Fruit fly (Drosophila melanogaster) whole organism, embryonic: ENCODE data around the gene CG7627.

Experiments used
- B-H2 ChIP-seq: fragments of 200-800 bp; sonication (Bioruptor generic); optimal IDR thresholded peaks from 2 replicates; lab custom pipeline; 2018; ENCODE audit warnings: missing biosample characterization, mild to moderate bottlenecking, missing genetic modification characterization
- Blimp-1 ChIP-seq: fragments of 200-800 bp; sonication (Bioruptor generic); optimal IDR thresholded peaks from 3 replicates; lab custom pipeline; 2018; ENCODE audit warnings: missing biosample characterization, missing genetic modification characterization, mild to moderate bottlenecking, moderate library complexity, missing genetic modification reagents
- CG10267 ChIP-seq: fragments of 200-800 bp; sonication (Bioruptor generic); optimal IDR thresholded peaks from 2 replicates; lab custom pipeline; 2018; ENCODE audit warnings: missing biosample characterization, mild to moderate bottlenecking, missing genetic modification characterization, moderate library complexity
- CG15514 ChIP-seq: fragments of 200-800 bp; sonication (Bioruptor generic); optimal IDR thresholded peaks from 3 replicates; lab custom pipeline; 2017; ENCODE audit warnings: missing biosample characterization, missing genetic modification characterization, mild to moderate bottlenecking, moderate library complexity, missing genetic modification reagents
- CG1603 ChIP-seq: fragments of 200-800 bp; sonication (Bioruptor generic); optimal IDR thresholded peaks from 2 replicates; lab custom pipeline; 2019; ENCODE audit warnings: missing biosample characterization, mild to moderate bottlenecking, missing genetic modification characterization, moderate library complexity
- CG16813 ChIP-seq: fragments of 200-800 bp; sonication (Bioruptor generic); IDR thresholded peaks from 3 replicates; pipeline ENCODE4 v1.3.6; 2022; ENCODE audit warnings: missing biosample characterization, missing genetic modification characterization; ENCODE audit not compliant: partially characterized antibody
- CG16863 ChIP-seq: fragments of 200-800 bp; sonication (Bioruptor generic); optimal IDR thresholded peaks from 3 replicates; lab custom pipeline; 2016; ENCODE audit warnings: missing biosample characterization, missing genetic modification characterization
- CG17361 ChIP-seq: fragments of 200-800 bp; sonication (Bioruptor generic); IDR thresholded peaks from 3 replicates; pipeline ENCODE4 v1.3.6; 2022; ENCODE audit warnings: missing biosample characterization, missing genetic modification characterization
- CG1832 ChIP-seq: fragments of 200-800 bp; sonication (Bioruptor generic); optimal IDR thresholded peaks from 2 replicates; lab custom pipeline; 2017; ENCODE audit warnings: missing biosample characterization, mild to moderate bottlenecking, missing genetic modification characterization, inconsistent platforms
- CG18599 ChIP-seq: fragments of 200-800 bp; sonication (Bioruptor generic); optimal IDR thresholded peaks from 3 replicates; lab custom pipeline; 2017; ENCODE audit warnings: missing biosample characterization, missing genetic modification characterization, mild to moderate bottlenecking, moderate library complexity, missing genetic modification reagents
- CG2129 ChIP-seq: fragments of 200-800 bp; sonication (Bioruptor generic); IDR thresholded peaks from 2 replicates; pipeline ENCODE4 v1.3.6; 2022; ENCODE audit warnings: missing biosample characterization, missing genetic modification characterization; ENCODE audit not compliant: partially characterized antibody
- CG2712 ChIP-seq: fragments of 200-800 bp; optimal IDR thresholded peaks from 3 replicates; lab custom pipeline; 2019; ENCODE audit warnings: missing biosample characterization, mild to moderate bottlenecking, missing genetic modification characterization, moderate library complexity
- CG34376 ChIP-seq: fragments of 200-800 bp; sonication (Bioruptor generic); optimal IDR thresholded peaks from 2 replicates; lab custom pipeline; 2018; ENCODE audit warnings: missing biosample characterization, mild to moderate bottlenecking, missing genetic modification characterization
- CG4424 ChIP-seq: fragments of 200-800 bp; sonication (Bioruptor generic); optimal IDR thresholded peaks from 3 replicates; lab custom pipeline; 2016; ENCODE audit warnings: missing biosample characterization, missing genetic modification characterization
- CG4820 ChIP-seq: fragments of 200-800 bp; sonication (Bioruptor generic); optimal IDR thresholded peaks from 3 replicates; lab custom pipeline; 2016; ENCODE audit warnings: missing biosample characterization, missing genetic modification characterization
- CG9932 ChIP-seq: fragments of 200-800 bp; sonication (Bioruptor generic); IDR thresholded peaks from 2 replicates; pipeline ENCODE4 v1.3.6; 2022; ENCODE audit warnings: missing biosample characterization, missing genetic modification characterization
- Camta ChIP-seq: fragments of 200-800 bp; sonication (Bioruptor generic); optimal IDR thresholded peaks from 2 replicates; lab custom pipeline; 2016; ENCODE audit warnings: missing biosample characterization, missing genetic modification characterization
- D19A ChIP-seq: fragments of 200-800 bp; optimal IDR thresholded peaks from 3 replicates; lab custom pipeline; 2019; ENCODE audit warnings: missing biosample characterization, mild to moderate bottlenecking, missing genetic modification characterization, moderate library complexity
- D19B ChIP-seq: fragments of 200-800 bp; sonication (Bioruptor generic); optimal IDR thresholded peaks from 2 replicates; lab custom pipeline; 2017; ENCODE audit warnings: missing biosample characterization, mild to moderate bottlenecking, missing genetic modification characterization
- Dbx ChIP-seq: fragments of 200-800 bp; sonication (Bioruptor generic); IDR thresholded peaks from 3 replicates; pipeline ENCODE4 v1.3.6; 2022; ENCODE audit warnings: missing biosample characterization, missing genetic modification characterization
- Gug ChIP-seq: fragments of 200-800 bp; sonication (Bioruptor generic); IDR thresholded peaks from 4 replicates; pipeline ENCODE4 v1.3.6; 2022; ENCODE audit warnings: missing biosample characterization, missing genetic modification characterization
- H15 ChIP-seq: fragments of 200-800 bp; sonication (Bioruptor generic); IDR thresholded peaks from 3 replicates; pipeline ENCODE4 v1.3.6; 2022; ENCODE audit warnings: missing biosample characterization, missing genetic modification characterization
- HLH4C ChIP-seq: fragments of 200-800 bp; sonication (Bioruptor generic); IDR thresholded peaks from 3 replicates; pipeline ENCODE4 v1.3.6; 2022; ENCODE audit warnings: missing biosample characterization, missing genetic modification characterization; ENCODE audit not compliant: partially characterized antibody
- Hr3 ChIP-seq: fragments of 200-800 bp; sonication (Bioruptor generic); optimal IDR thresholded peaks from 3 replicates; lab custom pipeline; 2016; ENCODE audit warnings: missing biosample characterization, missing genetic modification characterization
- Hr39 ChIP-seq: fragments of >200 bp; optimal IDR thresholded peaks from 2 replicates; lab custom pipeline; 2017
- MESR4 ChIP-seq: fragments of 200-800 bp; sonication (Bioruptor generic); optimal IDR thresholded peaks from 2 replicates; lab custom pipeline; 2018; ENCODE audit warnings: missing biosample characterization, mild to moderate bottlenecking, missing genetic modification characterization, moderate library complexity
- Med ChIP-seq: fragments of 200-800 bp; sonication (Bioruptor generic); peaks from one replicate; lab custom pipeline; 2016; ENCODE audit warnings: missing biosample characterization, missing genetic modification characterization, mild to moderate bottlenecking, inconsistent platforms, moderate library complexity
- Meics ChIP-seq: fragments of 200-800 bp; sonication (Bioruptor generic); optimal IDR thresholded peaks from 2 replicates; lab custom pipeline; 2017; ENCODE audit warnings: missing biosample characterization, mild to moderate bottlenecking, missing genetic modification characterization
- Poxn ChIP-seq: fragments of 200-800 bp; sonication (Bioruptor generic); IDR thresholded peaks from 2 replicates; pipeline ENCODE4 v1.3.6; 2022; ENCODE audit warnings: missing biosample characterization, missing genetic modification characterization
- Rfx ChIP-seq: fragments of 200-800 bp; sonication (Bioruptor generic); IDR thresholded peaks from 2 replicates; pipeline ENCODE4 v1.3.6; 2022; ENCODE audit warnings: missing biosample characterization, missing genetic modification characterization
- Rx ChIP-seq: fragments of 200-800 bp; sonication (Bioruptor generic); IDR thresholded peaks from 2 replicates; pipeline ENCODE4 v1.3.6; 2022; ENCODE audit warnings: missing biosample characterization, missing genetic modification characterization
- Xrp1 ChIP-seq: fragments of 200-800 bp; sonication (Bioruptor generic); IDR thresholded peaks from 2 replicates; pipeline ENCODE4 v1.3.6; 2022; ENCODE audit warnings: missing biosample characterization, missing genetic modification characterization
- YL-1 ChIP-seq: fragments of 200-800 bp; sonication (Bioruptor generic); optimal IDR thresholded peaks from 3 replicates; lab custom pipeline; 2017; ENCODE audit warnings: missing biosample characterization, mild to moderate bottlenecking, missing genetic modification characterization
- chif ChIP-seq, 2 experiments: fragments of 200-800 bp; sonication (Bioruptor generic); optimal IDR thresholded peaks; 3 replicates each; lab custom pipeline; 2016; ENCODE audit warnings: missing biosample characterization in 2 of 2, missing genetic modification characterization in 2 of 2
- dpn ChIP-seq, 2 experiments: fragments of 200-800 bp; sonication (Bioruptor generic); optimal IDR thresholded peaks; 3 replicates each; lab custom pipeline; 2016; ENCODE audit warnings: missing biosample characterization in 2 of 2, missing genetic modification characterization in 2 of 2
- en ChIP-seq: fragments of 200-800 bp; sonication (Bioruptor generic); optimal IDR thresholded peaks from 2 replicates; lab custom pipeline; 2016; ENCODE audit warnings: missing biosample characterization, missing genetic modification characterization
- esg ChIP-seq: fragments of 200-800 bp; sonication (Bioruptor generic); conservative IDR thresholded peaks from 2 replicates; pipeline ENCODE4 v1.3.6; 2022; ENCODE audit warnings: missing biosample characterization, missing genetic modification characterization
- exex ChIP-seq: fragments of 200-800 bp; sonication (Bioruptor generic); optimal IDR thresholded peaks from 4 replicates; lab custom pipeline; 2018; ENCODE audit warnings: missing biosample characterization, mild to moderate bottlenecking, missing genetic modification characterization, moderate library complexity
- gcm ChIP-seq: fragments of 200-800 bp; sonication (Bioruptor generic); optimal IDR thresholded peaks from 2 replicates; lab custom pipeline; 2019; ENCODE audit warnings: missing biosample characterization, mild to moderate bottlenecking, missing genetic modification characterization, moderate library complexity
- gsb-n ChIP-seq: fragments of 200-800 bp; sonication (Bioruptor generic); optimal IDR thresholded peaks from 3 replicates; lab custom pipeline; 2018; ENCODE audit warnings: missing biosample characterization, mild to moderate bottlenecking, missing genetic modification characterization
- hb ChIP-seq: fragments of 200-800 bp; sonication (Bioruptor generic); IDR thresholded peaks from 3 replicates; pipeline ENCODE4 v1.3.6; 2022; ENCODE audit warnings: missing biosample characterization, missing genetic modification characterization; ENCODE audit not compliant: partially characterized antibody
- hbn ChIP-seq: fragments of 200-800 bp; sonication (Bioruptor generic); IDR thresholded peaks from 2 replicates; pipeline ENCODE4 v1.3.6; 2022; ENCODE audit warnings: missing biosample characterization, missing genetic modification characterization; ENCODE audit not compliant: partially characterized antibody
- lilli ChIP-seq: fragments of 200-800 bp; sonication (Bioruptor generic); optimal IDR thresholded peaks from 3 replicates; lab custom pipeline; 2016; ENCODE audit warnings: missing biosample characterization, missing genetic modification characterization
- nerfin-2 ChIP-seq: fragments of 200-800 bp; sonication (Bioruptor generic); IDR thresholded peaks from 2 replicates; pipeline ENCODE4 v1.3.6; 2022; ENCODE audit warnings: missing biosample characterization, missing genetic modification characterization; ENCODE audit not compliant: partially characterized antibody
- nom ChIP-seq: fragments of 200-800 bp; sonication (Bioruptor generic); optimal IDR thresholded peaks from 2 replicates; lab custom pipeline; 2017; ENCODE audit warnings: missing biosample characterization, missing genetic modification characterization, mild to moderate bottlenecking, moderate library complexity, missing genetic modification reagents
- run ChIP-seq: fragments of 200-800 bp; sonication (Bioruptor generic); optimal IDR thresholded peaks from 3 replicates; lab custom pipeline; 2018; ENCODE audit warnings: missing biosample characterization, mild to moderate bottlenecking, missing genetic modification characterization
- scrt ChIP-seq: fragments of 200-800 bp; sonication (Bioruptor generic); optimal IDR thresholded peaks from 2 replicates; lab custom pipeline; 2018; ENCODE audit warnings: missing biosample characterization, mild to moderate bottlenecking, missing genetic modification characterization, moderate library complexity
- tin ChIP-seq: fragments of 200-800 bp; sonication (Bioruptor generic); optimal IDR thresholded peaks from 3 replicates; lab custom pipeline; 2016; ENCODE audit warnings: missing biosample characterization, missing genetic modification characterization
- tx ChIP-seq: fragments of 200-800 bp; sonication (Bioruptor generic); optimal IDR thresholded peaks from 2 replicates; lab custom pipeline; 2016; ENCODE audit warnings: missing biosample characterization, missing genetic modification characterization

The CG7627 gene

DNA sequence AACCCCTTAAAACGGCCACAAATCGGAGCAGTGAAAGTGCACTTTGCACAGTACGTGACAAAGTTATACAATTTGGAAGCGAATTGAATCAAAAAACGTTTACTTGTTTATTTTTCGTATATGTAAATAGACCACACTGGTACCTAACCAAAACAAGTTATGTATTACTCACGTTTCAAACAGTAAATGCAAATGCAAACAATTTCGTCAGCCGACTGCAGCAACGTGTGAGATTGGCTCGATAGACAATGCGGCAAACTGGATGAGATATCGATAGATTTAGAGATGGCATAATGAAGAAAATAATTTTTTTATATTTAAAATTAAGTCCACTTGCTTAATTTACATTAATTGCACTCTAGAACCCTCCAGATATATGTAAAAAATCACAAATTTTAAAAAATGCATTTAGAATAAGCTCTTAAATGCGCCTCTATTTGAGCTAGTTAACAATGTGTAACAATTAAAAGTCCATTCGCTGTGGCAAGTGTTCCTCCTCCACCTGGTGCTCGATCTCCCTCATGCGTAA, 19.3 kb upstream of the CG7627 start, which contains the start of gene AlaRS (continued):
- TF ChIP-seq Dbx (GFP tag; lab: Robert Waterston, UW) (0 out of 3 replicates have a peak, but pooled peaks have one; percentile 6), nom (GFP tag; lab: Kevin White, UChicago) (peak; percentile 34), chif (GFP tag; optimal IDR thresholded peaks at IDR 0.05; lab: Kevin White, UChicago) (no peak), dpn (GFP tag; optimal IDR thresholded peaks at IDR 0.05; lab: Kevin White, UChicago) (peak; percentile 8 to 26), HLH4C (peak; percentile 66), CG2712 (peak; percentile 61), CG2129 (GFP tag; lab: Robert Waterston, UW) (peak; percentile 35), Poxn (GFP tag; lab: Robert Waterston, UW) (no peak), tx (GFP tag; lab: Kevin White, UChicago) (no peak), CG17361 (GFP tag; lab: Robert Waterston, UW) (peak; percentile 51; the same call in 2 of the 3 replicates), tin (peak; percentile 19), Rx (GFP tag; lab: Robert Waterston, UW) (no peak), CG16863 (GFP tag; lab: Kevin White, UChicago) (no peak), CG15514 (GFP tag; lab: Kevin White, UChicago) (peak; percentile 84), Med (GFP tag; lab: Kevin White, UChicago) (peak; percentile 75), CG16813 (GFP tag; lab: Robert Waterston, UW) (peak; percentile 42; the same call in 1 of the 3 replicates), hbn (GFP tag; lab: Robert Waterston, UW) (peak; percentile 57), Gug (no peak), CG18599 (peak; percentile 56), nerfin-2 (GFP tag; lab: Robert Waterston, UW) (peak; percentile 36; the same call in 1 of the 2 replicates), en (no peak), CG10267 (tag; lab: Kevin White, UChicago) (peak; percentile 67), hb (GFP tag; lab: Robert Waterston, UW) (peak; percentile 45; the same call in 1 of the 3 replicates), Blimp-1 (peak; percentile 54), CG1832 (GFP tag; lab: Kevin White, UChicago) (no peak), scrt (GFP tag; lab: Kevin White, UChicago) (no peak), CG9932 (peak; percentile 49), CG4820 (peak; percentile 17), Xrp1 (GFP tag; lab: Robert Waterston, UW) (peak; percentile 60; the same call in 1 of the 2 replicates), CG4424 (GFP tag; lab: Kevin White, UChicago) (peak; percentile 22), Hr3 (peak; percentile 24), Hr39 (lab: Kevin White, UChicago) (no peak), CG1603 (tag; lab: Kevin White, UChicago) (peak; percentile 28), D19B (GFP tag; lab: Kevin White, UChicago) (no peak), Meics (GFP tag; lab: Kevin White, UChicago) (peak; percentile 28), gcm (GFP tag; lab: Kevin White, UChicago) (peak; percentile 27), Rfx (peak; percentile 41; the same call in 1 of the 2 replicates), D19A (tag; lab: Kevin White, UChicago) (peak; percentile 19), YL-1 (GFP tag; lab: Kevin White, UChicago) (peak; percentile 83), esg (GFP tag; lab: Robert Waterston, UW) (peak; percentile 18; the same call in 1 of the 2 replicates), CG34376 (peak; percentile 41), MESR4 (peak; percentile 77), gsb-n (no peak), Camta (GFP tag; lab: Kevin White, UChicago) (no peak), lilli (GFP tag; lab: Kevin White, UChicago) (peak; percentile 62), H15 (GFP tag; lab: Robert Waterston, UW) (no peak), run (tag; lab: Kevin White, UChicago) (no peak), B-H2 (GFP tag; lab: Kevin White, UChicago) (peak; percentile 39), exex (peak; percentile 5)
